Worm (Caenorhabditis elegans) whole organism, L1 larva: ENCODE data around the gene T24C4.10.

Experiments
- C16A3.4 ChIP-seq: fragments of 150-350 bp; optimal IDR thresholded peaks from 2 replicates; lab custom pipeline; 2014; ENCODE audit warnings: missing biosample characterization, missing genetic modification characterization
- C34B4.2 ChIP-seq: sonication (generic microtip); optimal IDR thresholded peaks from 2 replicates; lab custom pipeline; 2017; ENCODE audit warnings: mild to moderate bottlenecking, missing genetic modification characterization, missing compliant biosample characterization
- alr-1 ChIP-seq: fragments of 200-800 bp; sonication (Bioruptor generic); optimal IDR thresholded peaks from 2 replicates; lab custom pipeline; 2018; ENCODE audit warnings: borderline replicate concordance, mild to moderate bottlenecking, missing genetic modification characterization, missing compliant biosample characterization
- aly-2 ChIP-seq: fragments of 150-350 bp; optimal IDR thresholded peaks from 2 replicates; lab custom pipeline; 2014; ENCODE audit warnings: missing biosample characterization, missing genetic modification characterization
- blmp-1 ChIP-seq: fragments of 150-350 bp; optimal IDR thresholded peaks from 2 replicates; lab custom pipeline; 2014; ENCODE audit warnings: missing biosample characterization, missing genetic modification characterization
- ceh-8 ChIP-seq: fragments of 200-800 bp; sonication (Bioruptor generic); optimal IDR thresholded peaks from 2 replicates; lab custom pipeline; 2018; ENCODE audit warnings: mild to moderate bottlenecking, missing genetic modification characterization, moderate library complexity, missing compliant biosample characterization
- ceh-88 ChIP-seq: fragments of 200-800 bp; sonication (Bioruptor generic); IDR thresholded peaks from 2 replicates; pipeline ENCODE4 v1.3.6; 2022; ENCODE audit warnings: missing genetic modification characterization, missing compliant biosample characterization
- dpl-1 ChIP-seq, 3 experiments: fragments of 150-350 bp in 2 of 3; sonication (generic microtip) in 1 of 3; optimal IDR thresholded peaks; 2 replicates each; lab custom pipeline; 2014 to 2017; ENCODE audit warnings: missing biosample characterization in 3 of 3, missing genetic modification characterization in 3 of 3, missing genetic modification reagents in 3 of 3
- dsc-1 ChIP-seq: sonication (generic microtip); optimal IDR thresholded peaks from 2 replicates; lab custom pipeline; 2016; ENCODE audit warnings: mild to moderate bottlenecking, missing genetic modification characterization, missing compliant biosample characterization
- efl-1 ChIP-seq, 4 experiments: fragments of 150-350 bp; optimal IDR thresholded peaks in 3 of 4; peaks in 1 of 4; 1 replicate in 1 of 4; 2 replicates in 3 of 4; lab custom pipeline; 2014; ENCODE audit warnings: missing biosample characterization in 2 of 4, missing genetic modification characterization in 2 of 4, missing genetic modification reagents in 2 of 4
- egl-13 ChIP-seq: sonication (generic microtip); optimal IDR thresholded peaks from 2 replicates; lab custom pipeline; 2016; ENCODE audit warnings: missing genotype, missing genetic modification reagents, missing genetic modification characterization, missing compliant biosample characterization
- fos-1 ChIP-seq: fragments of 150-350 bp; optimal IDR thresholded peaks from 2 replicates; lab custom pipeline; 2014; ENCODE audit warnings: missing biosample characterization, missing genetic modification characterization
- grh-1 ChIP-seq: fragments of 200-800 bp; sonication (Bioruptor generic); IDR thresholded peaks from 2 replicates; pipeline ENCODE4 v1.3.6; 2022; ENCODE audit warnings: missing genetic modification reagents, missing genetic modification characterization, missing compliant biosample characterization
- hlh-17 ChIP-seq: fragments of 200-800 bp; sonication (Bioruptor generic); optimal IDR thresholded peaks from 2 replicates; lab custom pipeline; 2018; ENCODE audit warnings: missing genetic modification characterization, mild to moderate bottlenecking, missing compliant biosample characterization, moderate library complexity, borderline replicate concordance
- isw-1 ChIP-seq: fragments of 200-800 bp; sonication (Bioruptor generic); IDR thresholded peaks from 2 replicates; pipeline ENCODE4 v1.3.6; 2022; ENCODE audit warnings: missing genetic modification characterization, missing compliant biosample characterization
- lin-14 ChIP-seq: fragments of 200-800 bp; sonication (Bioruptor generic); optimal IDR thresholded peaks from 2 replicates; lab custom pipeline; 2018; ENCODE audit warnings: mild to moderate bottlenecking, missing genetic modification characterization, moderate library complexity, missing compliant biosample characterization
- lin-15B ChIP-seq: fragments of 150-350 bp; sonication (generic microtip); optimal IDR thresholded peaks from 3 replicates; lab custom pipeline; 2014; ENCODE audit warnings: missing biosample characterization, missing genetic modification characterization
- lin-35 ChIP-seq, 2 experiments: fragments of 150-350 bp; optimal IDR thresholded peaks; 2 replicates each; lab custom pipeline; 2014; ENCODE audit warnings: missing biosample characterization in 2 of 2, missing genetic modification characterization in 2 of 2, missing genetic modification reagents in 2 of 2
- lir-3 ChIP-seq: sonication (generic microtip); optimal IDR thresholded peaks from 2 replicates; lab custom pipeline; 2016; ENCODE audit warnings: mild to moderate bottlenecking, missing genetic modification characterization, moderate library complexity, missing compliant biosample characterization; ENCODE audit not compliant: poor library complexity
- nhr-19 ChIP-seq: fragments of 200-800 bp; sonication (Bioruptor generic); conservative IDR thresholded peaks from 2 replicates; pipeline ENCODE4 v1.3.6; 2022; ENCODE audit warnings: missing genetic modification characterization, missing compliant biosample characterization
- nhr-20 ChIP-seq: sonication (generic microtip); optimal IDR thresholded peaks from 2 replicates; lab custom pipeline; 2016; ENCODE audit warnings: mild to moderate bottlenecking, missing genetic modification characterization, missing compliant biosample characterization
- nhr-237 ChIP-seq: fragments of 150-350 bp; optimal IDR thresholded peaks from 2 replicates; lab custom pipeline; 2014; ENCODE audit warnings: missing biosample characterization, missing genetic modification characterization
- nhr-47 ChIP-seq: sonication (generic microtip); optimal IDR thresholded peaks from 2 replicates; lab custom pipeline; 2016; ENCODE audit warnings: mild to moderate bottlenecking, missing genetic modification characterization, moderate library complexity, missing compliant biosample characterization
- nhr-71 ChIP-seq: sonication (generic microtip); optimal IDR thresholded peaks from 2 replicates; lab custom pipeline; 2016; ENCODE audit warnings: mild to moderate bottlenecking, missing genetic modification characterization, moderate library complexity, missing compliant biosample characterization
- nhr-77 ChIP-seq: fragments of 150-350 bp; optimal IDR thresholded peaks from 2 replicates; lab custom pipeline; 2014; ENCODE audit warnings: missing biosample characterization, missing genetic modification characterization
- nhr-84 ChIP-seq: sonication (generic microtip); optimal IDR thresholded peaks from 2 replicates; lab custom pipeline; 2017; ENCODE audit warnings: missing biosample characterization, missing genetic modification characterization
- snu-23 ChIP-seq: sonication (generic microtip); optimal IDR thresholded peaks from 2 replicates; lab custom pipeline; 2016; ENCODE audit warnings: missing genetic modification characterization, missing compliant biosample characterization
- tbx-2 ChIP-seq: sonication (generic microtip); optimal IDR thresholded peaks from 2 replicates; lab custom pipeline; 2016; ENCODE audit warnings: missing genetic modification characterization, missing compliant biosample characterization
- tlp-1 ChIP-seq: fragments of 150-350 bp; optimal IDR thresholded peaks from 2 replicates; lab custom pipeline; 2014; ENCODE audit warnings: missing biosample characterization, missing genetic modification characterization
- unc-130 ChIP-seq: fragments of 150-350 bp; optimal IDR thresholded peaks from 2 replicates; lab custom pipeline; 2017; ENCODE audit warnings: missing biosample characterization, missing genetic modification characterization, inconsistent platforms
- unc-30 ChIP-seq: sonication (generic microtip); optimal IDR thresholded peaks from 2 replicates; lab custom pipeline; 2017; ENCODE audit warnings: missing biosample characterization, missing genetic modification characterization
- unc-98 ChIP-seq: fragments of 200-800 bp; sonication (Bioruptor generic); IDR thresholded peaks from 2 replicates; pipeline ENCODE4 v1.3.6; 2022; ENCODE audit warnings: missing genetic modification characterization, missing compliant biosample characterization
- xbp-1 ChIP-seq: sonication (generic microtip); optimal IDR thresholded peaks from 2 replicates; lab custom pipeline; 2016; ENCODE audit warnings: missing genetic modification characterization, missing compliant biosample characterization
- zip-4 ChIP-seq: fragments of 200-800 bp; sonication (Bioruptor generic); optimal IDR thresholded peaks from 2 replicates; lab custom pipeline; 2018; ENCODE audit warnings: mild to moderate bottlenecking, missing genetic modification characterization, moderate library complexity, missing compliant biosample characterization
- ztf-11 ChIP-seq, 2 experiments: sonication (generic microtip); optimal IDR thresholded peaks; 2 replicates each; lab custom pipeline; 2016 to 2017; ENCODE audit warnings: missing genetic modification characterization in 2 of 2, missing biosample characterization in 1 of 2, missing compliant biosample characterization in 1 of 2

Gene T24C4.10

DNA sequence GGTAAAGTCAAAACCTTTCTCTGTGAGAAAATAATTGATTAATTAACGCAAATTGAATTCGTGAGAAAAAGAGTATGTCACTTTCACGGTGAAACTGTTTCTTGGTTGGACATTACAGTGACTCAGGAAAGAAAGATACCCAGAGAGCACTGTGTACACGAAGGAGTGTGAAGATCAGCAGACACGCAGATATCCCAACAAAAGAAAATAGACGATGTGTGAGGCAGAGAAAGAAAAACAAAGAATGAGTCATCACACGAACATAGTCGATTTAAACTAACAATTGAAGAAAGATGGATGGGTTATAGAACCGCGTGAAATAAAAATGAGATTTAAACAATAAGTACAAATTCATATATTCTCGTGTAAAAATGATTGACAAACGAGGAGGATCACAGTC is 16.9 kb upstream of the T24C4.10 start (continued):
- no peak for TF ChIP-seq unc-30 (tag; lab: Kevin White, UChicago)
- TF ChIP-seq ztf-11 (tag; optimal IDR thresholded peaks at IDR 0.05; lab: Kevin White, UChicago), result no peak
- TF ChIP-seq tbx-2 (tag; lab: Kevin White, UChicago), result no peak
- no peak for TF ChIP-seq unc-130 (tag; lab: Kevin White, UChicago)
- TF ChIP-seq lin-14 (GFP tag; lab: Kevin White, UChicago), result peak; percentile 36
- TF ChIP-seq, all 84 proteins: peak for 7

- TF ChIP-seq efl-1 (optimal IDR thresholded peaks at IDR 0.05; lab: Kevin White, UChicago) (no peak), efl-1 (GFP tag; optimal IDR thresholded peaks at IDR 0.05 in 1 of 2; lab: Kevin White, UChicago) (peak in 1 of 2 experiments; percentile 71), xbp-1 (tag; lab: Kevin White, UChicago) (no peak)
These were observed 16.3 kb upstream of the T24C4.10 start, which contains the start of gene F23H11.4 for ce11 chrIII:907311-907710. TSS of gene F23H11.4 (minus strand) at chrIII:907539.

ce11 chrIII:901600-902250 is 10.7 kb upstream of the T24C4.10 start:
- TF ChIP-seq nhr-237 (tag; lab: Kevin White, UChicago), result no peak
- no peak for TF ChIP-seq nhr-19 (GFP tag; lab: Robert Waterston, UW)
- peak; percentile 36 for TF ChIP-seq nhr-71
- TF ChIP-seq nhr-20 (tag; lab: Kevin White, UChicago), result peak; percentile 6
- TF ChIP-seq snu-23 (GFP tag; lab: Kevin White, UChicago), result peak; percentile 3
- TF ChIP-seq lin-15B (tag; lab: Kevin White, UChicago), result peak; percentile 42
- peak; percentile 9 for TF ChIP-seq blmp-1
- peak; percentile 55 to 70 for TF ChIP-seq efl-1 (optimal IDR thresholded peaks at IDR 0.05; lab: Kevin White, UChicago)
- peak; percentile 78 to 97 for TF ChIP-seq efl-1 (GFP tag; optimal IDR thresholded peaks at IDR 0.05 in 1 of 2; lab: Kevin White, UChicago)
- peak; percentile 42 to 87 for TF ChIP-seq lin-35 (GFP tag; optimal IDR thresholded peaks at IDR 0.05; lab: Kevin White, UChicago)
- peak; percentile 15 for TF ChIP-seq C16A3.4 (tag; lab: Kevin White, UChicago)
- no peak for TF ChIP-seq ceh-8
- peak; percentile 4 for TF ChIP-seq nhr-47 (tag; lab: Kevin White, UChicago)
- TF ChIP-seq dpl-1 (GFP tag; optimal IDR thresholded peaks at IDR 0.05; lab: Kevin White, UChicago), result peak; percentile 61 to 81 (median 73)
- TF ChIP-seq, all 84 proteins: peak for 10

- no peak for TF ChIP-seq efl-1 (optimal IDR thresholded peaks at IDR 0.05; lab: Kevin White, UChicago)
- TF ChIP-seq efl-1 (GFP tag; optimal IDR thresholded peaks at IDR 0.05 in 1 of 2; lab: Kevin White, UChicago), result peak in 1 of 2 experiments; percentile 90
- no peak for TF ChIP-seq alr-1
These were observed 10.1 kb upstream of the T24C4.10 start, which contains the start of gene sucl-2 for ce11 chrIII:901148-901547. TSS of gene sucl-2 (minus strand) at chrIII:901412.

ce11 chrIII:900134-900533 is 9.1 kb upstream of the T24C4.10 start:
- no peak for TF ChIP-seq ceh-88 (GFP tag; lab: Robert Waterston, UW)
- TF ChIP-seq blmp-1, result no peak
- no peak for TF ChIP-seq nhr-84 (tag; lab: Kevin White, UChicago)
- no peak for TF ChIP-seq hlh-17 (GFP tag; lab: Kevin White, UChicago)
- no peak for TF ChIP-seq zip-4 (GFP tag; lab: Kevin White, UChicago)
- TF ChIP-seq grh-1, result no peak
- no peak for TF ChIP-seq tlp-1 (tag; lab: Kevin White, UChicago)
- TF ChIP-seq isw-1 (GFP tag; lab: Robert Waterston, UW), result no peak
- TF ChIP-seq nhr-77 (tag; lab: Kevin White, UChicago), result no peak
- TF ChIP-seq C34B4.2 (tag; lab: Kevin White, UChicago), result no peak
- no peak for TF ChIP-seq nhr-71
- no peak for TF ChIP-seq lir-3 (tag; lab: Kevin White, UChicago)
- TF ChIP-seq aly-2 (tag; lab: Kevin White, UChicago), result no peak
- no peak for TF ChIP-seq egl-13 (tag; lab: Kevin White, UChicago)
- no peak for TF ChIP-seq unc-98
- no peak for TF ChIP-seq fos-1
- no peak for TF ChIP-seq snu-23 (GFP tag; lab: Kevin White, UChicago)
- no peak for TF ChIP-seq unc-30 (tag; lab: Kevin White, UChicago)
- no peak for TF ChIP-seq lin-14 (GFP tag; lab: Kevin White, UChicago)
- no peak for TF ChIP-seq dsc-1 (tag; lab: Kevin White, UChicago)
